Fruit fly (Drosophila melanogaster): Measurements from ENCODE around the gene RasGAP1.

The RasGAP1 gene

DNA sequence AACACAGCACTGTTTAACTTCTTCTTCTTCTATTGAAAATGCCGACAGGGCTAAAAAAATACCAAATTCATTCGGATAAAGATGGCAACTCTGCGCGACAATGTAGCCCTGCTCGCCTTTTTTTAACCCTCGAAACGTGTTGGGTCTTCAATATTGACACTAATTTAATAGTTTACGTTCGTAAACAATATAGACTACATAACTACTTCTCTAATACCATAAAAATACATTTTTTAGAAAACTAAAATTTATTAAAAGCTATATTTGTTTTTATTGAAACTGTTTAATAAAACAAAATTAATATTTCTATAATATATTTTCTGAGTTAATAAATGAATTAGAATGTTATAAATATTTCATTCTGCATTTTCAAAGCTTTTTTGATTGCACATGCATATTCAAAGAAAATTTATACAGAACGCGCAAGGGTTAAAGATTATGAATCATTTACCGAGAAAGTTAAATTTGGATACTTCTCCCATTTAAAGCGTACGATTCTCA is 33.6 kb upstream of the RasGAP1 start, which contains the start of the genes Taf2 and CalpB (continued):
- TF ChIP-seq CG15336 (GFP tag; IDR thresholded peaks at IDR 0.05) (peak; percentile 85), CG6808 (GFP tag; optimal IDR thresholded peaks at IDR 0.05) (peak; percentile 82), Eip93F (GFP tag; optimal IDR thresholded peaks at IDR 0.05) (no peak), CG31627 (GFP tag; optimal IDR thresholded peaks at IDR 0.05) (peak; percentile 75), fd59A (GFP tag; optimal IDR thresholded peaks at IDR 0.05) (peak; percentile 19), Sox15 (GFP tag; optimal IDR thresholded peaks at IDR 0.05) (peak; percentile 60), Lpt (GFP tag; optimal IDR thresholded peaks at IDR 0.05) (peak; percentile 82), fkh (GFP tag; optimal IDR thresholded peaks at IDR 0.05) (peak; percentile 72), CG11294 (GFP tag; IDR thresholded peaks at IDR 0.05) (peak; percentile 69; the same call in 1 of the 2 replicates), CG16779 (tag; optimal IDR thresholded peaks at IDR 0.05) (peak; percentile 67), Sox14 (GFP tag; optimal IDR thresholded peaks at IDR 0.05) (peak; percentile 53), CG34406 (GFP tag; optimal IDR thresholded peaks at IDR 0.05) (peak; percentile 87), spab (GFP tag; optimal IDR thresholded peaks at IDR 0.05) (peak; percentile 74), esn (GFP tag; optimal IDR thresholded peaks at IDR 0.05) (peak; percentile 84), CG7368 (GFP tag; optimal IDR thresholded peaks at IDR 0.05) (peak; percentile 78), Gug (GFP tag; IDR thresholded peaks at IDR 0.05) (peak; percentile 86), cyc (GFP tag; optimal IDR thresholded peaks at IDR 0.05) (peak; percentile 80), ss (GFP tag; optimal IDR thresholded peaks at IDR 0.05) (peak; percentile 71 to 83), eg (GFP tag; IDR thresholded peaks at IDR 0.05) (peak; percentile 89), achi (GFP tag; optimal IDR thresholded peaks at IDR 0.05) (peak; percentile 83), fd85E (GFP tag; optimal IDR thresholded peaks at IDR 0.05) (no peak), CG8119 (GFP tag; IDR thresholded peaks at IDR 0.05) (peak; percentile 88), net (GFP tag; optimal IDR thresholded peaks at IDR 0.05) (peak; percentile 72), Met (GFP tag; optimal IDR thresholded peaks at IDR 0.05) (no peak), CG11762 (GFP tag; optimal IDR thresholded peaks at IDR 0.05; ENCODE audit: insufficient read depth) (peak; percentile 80), topi (GFP tag; optimal IDR thresholded peaks at IDR 0.05) (peak; percentile 59), Hr39 (GFP tag; optimal IDR thresholded peaks at IDR 0.05) (peak; percentile 62), Hr4 (GFP tag; optimal IDR thresholded peaks at IDR 0.05) (no peak), CG3919 (GFP tag; optimal IDR thresholded peaks at IDR 0.05) (peak; percentile 85)

DNA sequence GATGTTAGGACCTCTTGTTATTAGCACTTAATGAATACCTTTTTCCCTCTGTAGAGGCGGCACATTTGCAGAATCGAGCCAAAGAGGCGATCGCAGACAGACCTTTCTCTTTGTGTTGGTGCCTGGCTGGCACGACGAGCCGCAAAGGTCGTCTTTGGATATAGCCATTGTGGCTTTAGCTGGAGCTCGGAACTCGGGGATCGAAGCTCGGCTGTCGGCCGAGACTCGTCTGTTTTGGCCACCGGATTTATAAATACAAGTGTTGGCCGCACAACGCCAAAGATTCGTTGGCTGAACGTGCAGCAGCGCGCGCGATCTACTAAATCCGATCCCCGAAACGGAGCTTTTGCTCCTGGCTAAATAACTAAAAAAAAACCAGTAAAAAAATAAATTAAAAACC is 23.6 kb upstream of the RasGAP1 start, which contains the start of gene CG34382:
CG34382 (plus strand) TSS at position 301 of the 400 bp plus-strand sequence.
- TF ChIP-seq fd59A (GFP tag; optimal IDR thresholded peaks at IDR 0.05) (no peak), Hr39 (GFP tag; optimal IDR thresholded peaks at IDR 0.05) (no peak), Eip75B (GFP tag; optimal IDR thresholded peaks at IDR 0.05) (no peak), Hr38 (GFP tag; optimal IDR thresholded peaks at IDR 0.05) (no peak), Lpt (GFP tag; optimal IDR thresholded peaks at IDR 0.05) (no peak), CG1621 (tag; optimal IDR thresholded peaks at IDR 0.05) (no peak), Eip93F (GFP tag; optimal IDR thresholded peaks at IDR 0.05) (no peak), CG6854 (GFP tag; optimal IDR thresholded peaks at IDR 0.05) (no peak), CG11762 (GFP tag; optimal IDR thresholded peaks at IDR 0.05; ENCODE audit: insufficient read depth) (no peak), net (GFP tag; optimal IDR thresholded peaks at IDR 0.05) (no peak), CG6276 (GFP tag; optimal IDR thresholded peaks at IDR 0.05) (no peak), CG9139 (GFP tag; optimal IDR thresholded peaks at IDR 0.05) (no peak), CG11902 (GFP tag; optimal IDR thresholded peaks at IDR 0.05) (no peak)

DNA sequence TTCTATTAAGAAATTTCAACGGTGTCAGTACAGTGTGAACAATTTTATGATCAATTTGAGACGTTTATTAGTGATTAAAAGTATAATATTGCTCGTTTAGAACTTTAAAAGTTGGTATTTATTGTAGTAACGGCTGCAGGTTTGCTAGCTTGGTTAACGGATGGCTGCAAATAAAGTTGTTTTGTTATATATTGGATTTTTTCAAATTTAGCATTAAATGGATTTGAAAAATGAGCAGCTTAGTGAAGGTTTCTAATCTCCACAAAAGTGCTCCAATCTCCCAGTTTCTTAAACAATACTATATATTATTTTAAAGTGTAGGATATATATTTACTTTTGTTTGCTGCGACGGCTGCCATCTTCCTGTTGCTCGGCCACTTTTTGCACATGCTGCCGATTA is 16.9 kb upstream of the RasGAP1 start:
- peak; percentile 43 for TF ChIP-seq Hr4 (GFP tag; optimal IDR thresholded peaks at IDR 0.05)
- TF ChIP-seq eg (GFP tag; IDR thresholded peaks at IDR 0.05), result peak; percentile 44; the same call in 1 of the 3 replicates
- no peak for TF ChIP-seq Sox102F (GFP tag; optimal IDR thresholded peaks at IDR 0.05)
- TF ChIP-seq Lpt (GFP tag; optimal IDR thresholded peaks at IDR 0.05), result peak; percentile 26
- no peak for TF ChIP-seq CG1621 (tag; optimal IDR thresholded peaks at IDR 0.05)
- no peak for TF ChIP-seq fd85E (GFP tag; optimal IDR thresholded peaks at IDR 0.05)
- TF ChIP-seq OdsH (GFP tag; optimal IDR thresholded peaks at IDR 0.05), result no peak
- TF ChIP-seq Smox (GFP tag; optimal IDR thresholded peaks at IDR 0.05), result no peak
- no peak for TF ChIP-seq svp (GFP tag)
- TF ChIP-seq CG10669 (GFP tag; optimal IDR thresholded peaks at IDR 0.05), result no peak
- no peak for TF ChIP-seq Eip75B (GFP tag; optimal IDR thresholded peaks at IDR 0.05)
- no peak for TF ChIP-seq dac (GFP tag; optimal IDR thresholded peaks at IDR 0.05)
- TF ChIP-seq cyc (GFP tag; optimal IDR thresholded peaks at IDR 0.05), result no peak
- no peak for TF ChIP-seq topi (GFP tag; optimal IDR thresholded peaks at IDR 0.05)
- TF ChIP-seq Eip78C (GFP tag), result peak; percentile 82
- peak; percentile 60 for TF ChIP-seq acj6 (GFP tag; optimal IDR thresholded peaks at IDR 0.05)
- TF ChIP-seq CG8632 (GFP tag; optimal IDR thresholded peaks at IDR 0.05), result peak; percentile 27
- TF ChIP-seq CG34406 (GFP tag; optimal IDR thresholded peaks at IDR 0.05), result peak; percentile 39
- peak; percentile 44 for TF ChIP-seq achi (GFP tag; optimal IDR thresholded peaks at IDR 0.05)
- TF ChIP-seq CG4318 (GFP tag; optimal IDR thresholded peaks at IDR 0.05), result no peak
- no peak for TF ChIP-seq Blimp-1 (GFP tag; optimal IDR thresholded peaks at IDR 0.05)
- no peak for TF ChIP-seq CG8319 (GFP tag; optimal IDR thresholded peaks at IDR 0.05)

Data from whole organism, prepupa.